Worm (Caenorhabditis elegans): Measurements from ENCODE around the gene best-24.
A peak's percentile ranks its signal among the peaks of the same experiment; 100 is the strongest.

The best-24 gene

DNA sequence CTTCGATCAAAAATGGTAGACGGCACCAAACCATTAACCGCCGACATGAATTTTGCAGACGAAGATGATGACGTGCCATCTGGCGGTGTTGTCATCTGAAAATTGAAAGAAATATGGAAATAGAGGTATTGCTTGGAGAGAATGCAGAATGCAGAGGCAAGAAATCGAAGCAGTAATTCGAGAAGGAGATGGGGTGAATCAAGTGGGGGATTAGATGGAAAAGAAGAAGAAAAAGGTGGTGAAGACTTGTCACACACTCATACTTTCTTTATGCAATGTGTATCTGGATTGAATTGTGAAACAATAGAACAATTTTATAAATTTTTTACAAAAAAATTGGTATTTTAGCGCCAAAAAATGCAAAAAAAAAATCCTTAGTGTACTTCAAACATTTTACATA lies 24.0 kb downstream of the best-24 start, which contains the start of gene tag-250:
tag-250 (minus strand) TSS at position 101 of the 400 bp plus-strand sequence.
- no peak for TF ChIP-seq C38D4.7 (GFP tag; optimal IDR thresholded peaks at IDR 0.05)
- no peak for TF ChIP-seq ets-4 (tag; optimal IDR thresholded peaks at IDR 0.05)
- TF ChIP-seq F13H6.1 (tag; optimal IDR thresholded peaks at IDR 0.05), result no peak
- TF ChIP-seq ceh-45 (GFP tag; IDR thresholded peaks at IDR 0.05), result no peak
- no peak for TF ChIP-seq hlh-13 (GFP tag; optimal IDR thresholded peaks at IDR 0.05)
- TF ChIP-seq elt-4 (tag; optimal IDR thresholded peaks at IDR 0.05), result no peak

DNA sequence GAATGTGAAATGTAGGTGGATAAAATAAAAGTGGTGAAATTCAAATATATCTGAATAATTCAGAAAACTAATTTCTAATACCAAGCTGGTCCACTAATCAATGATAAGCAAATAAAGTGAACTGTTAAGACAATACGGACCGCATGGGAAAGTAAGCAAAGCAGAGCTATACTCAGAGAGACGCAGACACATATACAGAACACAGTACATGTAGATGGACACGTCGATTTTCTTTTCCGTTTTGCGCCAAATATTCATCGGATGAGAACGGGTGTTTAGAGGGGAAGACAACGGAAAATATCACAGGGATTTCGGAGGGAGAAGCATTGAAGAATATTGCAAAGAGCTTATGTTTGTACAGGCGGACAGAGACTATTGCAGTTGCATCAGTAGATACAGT lies 25.1 kb downstream of the best-24 start:
- TF ChIP-seq ref-2 (tag; optimal IDR thresholded peaks at IDR 0.05) (no peak), ceh-2 (tag; optimal IDR thresholded peaks at IDR 0.05) (peak; percentile 11)

DNA sequence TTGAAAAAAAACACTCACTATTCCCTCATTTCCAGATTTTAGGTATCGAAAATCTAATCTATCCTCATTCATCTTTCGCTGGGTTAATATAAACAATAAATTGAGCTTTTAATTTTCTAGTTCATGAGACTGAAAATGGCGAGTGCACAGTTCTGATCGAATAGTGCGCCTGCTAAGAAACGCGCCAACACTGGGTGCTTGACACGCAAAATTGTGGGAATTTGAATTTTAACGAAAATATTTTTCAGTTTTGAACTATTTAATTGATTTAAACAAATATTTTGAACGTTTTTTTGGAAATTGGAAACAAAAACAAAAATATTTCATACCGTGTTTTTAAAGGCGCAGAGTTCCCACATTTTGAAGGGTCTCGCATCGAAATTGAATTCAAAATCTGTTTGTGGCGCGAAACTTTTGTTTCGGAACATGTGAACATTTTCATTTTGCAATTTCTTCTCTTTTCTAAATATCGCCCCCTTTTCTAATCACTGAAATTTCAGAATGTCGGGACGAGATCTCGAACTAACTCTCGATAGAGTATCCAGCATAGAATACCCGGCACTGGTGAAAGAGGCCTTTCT lies 27.8 kb downstream of the best-24 start, which contains the start of the genes C29E4.13 and npp-15:
C29E4.13 (minus strand) TSS at position 169 of the 581 bp plus-strand sequence.
npp-15 (plus strand) TSS at position 495 of the 581 bp plus-strand sequence.
- no peak for TF ChIP-seq lim-6 (tag; optimal IDR thresholded peaks at IDR 0.05)
- TF ChIP-seq nhr-232 (tag; optimal IDR thresholded peaks at IDR 0.05), result no peak
- no peak for TF ChIP-seq hlh-8 (tag; optimal IDR thresholded peaks at IDR 0.05)
- peak; percentile 20 for TF ChIP-seq nfya-1 (tag; optimal IDR thresholded peaks at IDR 0.05)

DNA sequence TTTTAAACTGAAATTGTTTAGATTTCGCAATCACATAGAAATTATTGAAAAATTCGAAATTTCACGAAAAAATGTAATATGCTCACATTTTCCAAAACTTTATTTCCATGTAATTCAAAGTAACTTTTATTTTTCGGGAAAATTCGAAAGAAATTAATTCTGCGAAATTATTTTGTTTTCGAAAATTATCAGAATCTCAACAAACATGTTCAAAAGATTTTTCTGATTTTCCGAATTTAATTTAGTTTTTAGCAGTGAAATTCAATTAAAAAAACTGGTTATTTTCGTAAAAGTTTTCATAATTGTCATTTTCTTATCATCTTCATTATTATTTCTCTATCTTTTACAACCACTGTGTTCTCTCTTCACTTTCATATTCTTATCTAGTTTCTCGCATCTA lies 32.4 kb downstream of the best-24 start, which contains the start of gene ran-2:
ran-2 (plus strand) TSS at position 301 of the 400 bp plus-strand sequence.
- TF ChIP-seq ref-2 (tag; optimal IDR thresholded peaks at IDR 0.05), result no peak
- TF ChIP-seq sdc-2 (tag; optimal IDR thresholded peaks at IDR 0.05), result no peak
- no peak for TF ChIP-seq ceh-30 (tag; optimal IDR thresholded peaks at IDR 0.05)
- TF ChIP-seq lim-6 (tag; optimal IDR thresholded peaks at IDR 0.05), result no peak
- no peak for TF ChIP-seq hlh-13 (GFP tag; optimal IDR thresholded peaks at IDR 0.05)
- TF ChIP-seq lin-11 (tag; optimal IDR thresholded peaks at IDR 0.05), result no peak
- TF ChIP-seq ceh-45 (GFP tag; IDR thresholded peaks at IDR 0.05), result no peak
- TF ChIP-seq dve-1 (tag; optimal IDR thresholded peaks at IDR 0.05), result no peak
- no peak for TF ChIP-seq pros-1 (tag; optimal IDR thresholded peaks at IDR 0.05)
- no peak for TF ChIP-seq ama-1 (optimal IDR thresholded peaks at IDR 0.05)
- no peak for TF ChIP-seq K09A11.1 (tag; optimal IDR thresholded peaks at IDR 0.05; ENCODE audit: insufficient read depth)

DNA sequence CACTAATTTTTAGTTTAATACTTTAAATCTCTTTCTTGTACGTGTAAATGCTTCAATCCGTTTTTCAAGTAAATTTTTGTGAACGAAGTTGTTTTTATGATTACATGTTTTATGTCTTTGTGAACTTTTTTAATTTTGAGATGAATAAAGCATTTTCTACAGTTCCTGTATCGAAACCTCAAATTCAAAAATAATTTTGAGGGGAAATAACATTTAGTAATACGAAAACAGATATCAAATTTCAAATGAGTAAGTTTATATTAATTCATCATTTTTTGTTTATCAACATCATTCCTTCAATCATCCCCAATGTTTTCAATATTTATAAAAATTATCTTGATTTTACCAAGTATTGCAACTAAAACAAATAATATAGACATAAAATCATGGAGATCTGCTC lies 36.7 kb downstream of the best-24 start, which contains the start of gene C29E4.10:
C29E4.10 (plus strand) TSS at position 301 of the 400 bp plus-strand sequence.
- no peak for TF ChIP-seq unc-55 (GFP tag; optimal IDR thresholded peaks at IDR 0.05)
- no peak for TF ChIP-seq elt-2 (tag; optimal IDR thresholded peaks at IDR 0.05)
- no peak for TF ChIP-seq mec-3 (tag; optimal IDR thresholded peaks at IDR 0.05; ENCODE audit: borderline replicate concordance)
- TF ChIP-seq K02D7.2 (tag; optimal IDR thresholded peaks at IDR 0.05), result no peak
- no peak for TF ChIP-seq pat-9 (tag; optimal IDR thresholded peaks at IDR 0.05)
- TF ChIP-seq tbx-2 (tag; optimal IDR thresholded peaks at IDR 0.05), result no peak
- TF ChIP-seq ceh-30 (tag; optimal IDR thresholded peaks at IDR 0.05), result no peak

DNA sequence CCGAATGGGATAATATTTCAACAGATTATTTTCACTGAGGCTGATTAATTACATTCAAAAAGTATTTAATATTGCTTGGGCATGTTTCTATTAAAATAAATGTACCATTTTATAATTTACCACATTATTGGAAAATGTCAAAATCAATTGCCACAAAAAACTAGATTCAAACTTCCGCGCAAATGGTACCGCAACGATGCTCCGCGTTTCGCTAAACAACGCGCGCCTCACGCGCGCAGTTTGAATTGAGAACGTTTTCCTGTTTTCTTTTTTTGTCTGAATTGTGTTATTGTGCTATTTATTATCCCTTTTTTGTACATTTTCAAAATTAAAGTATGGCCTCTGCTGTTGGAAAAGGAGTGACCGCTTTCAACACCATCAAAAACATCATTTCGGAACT lies 40.0 kb downstream of the best-24 start, which contains the start of gene C29E4.12:
C29E4.12 (plus strand) TSS at position 333 of the 400 bp plus-strand sequence.
- TF ChIP-seq nhr-232 (tag; optimal IDR thresholded peaks at IDR 0.05), result no peak
- TF ChIP-seq nfya-1 (tag; optimal IDR thresholded peaks at IDR 0.05), result peak; percentile 56

DNA sequence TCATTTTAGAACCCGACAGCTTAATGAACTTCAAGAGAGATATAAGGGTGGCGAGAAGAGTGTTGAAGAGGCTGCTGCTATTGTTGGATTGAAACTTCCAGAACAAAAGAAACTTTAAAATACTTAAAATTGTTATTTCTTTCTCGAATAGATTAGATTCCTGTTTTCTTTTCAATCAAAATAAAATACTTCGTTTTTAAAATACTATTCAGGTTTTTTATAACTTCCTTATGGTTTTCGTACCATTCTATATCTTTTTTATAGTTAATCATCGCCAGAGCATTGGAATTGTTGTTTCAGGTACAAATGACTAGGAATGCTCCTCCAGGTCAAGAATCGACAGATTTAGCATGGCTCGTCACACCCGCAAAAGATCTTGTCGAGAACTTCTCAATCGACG lies 40.6 kb downstream of the best-24 start, which contains the start of gene kle-2:
kle-2 (plus strand) TSS at position 301 of the 400 bp plus-strand sequence.
- TF ChIP-seq F13H6.1 (tag; optimal IDR thresholded peaks at IDR 0.05) (no peak), gmeb-2 (tag; optimal IDR thresholded peaks at IDR 0.05) (no peak)
